Worm (Caenorhabditis elegans) whole organism, young adult: Measurements from ENCODE around the gene cpar-1.

ENCODE experiments used
- B0261.1 ChIP-seq: sonication (generic microtip); optimal IDR thresholded peaks from 2 replicates; lab custom pipeline; 2016; ENCODE audit warnings: mild to moderate bottlenecking, missing genetic modification characterization, moderate library complexity, missing compliant biosample characterization
- C06A6.2 ChIP-seq: fragments of 200-800 bp; sonication (Bioruptor generic); conservative IDR thresholded peaks from 2 replicates; pipeline ENCODE4 v1.3.6; 2022; ENCODE audit warnings: missing genetic modification characterization, missing compliant biosample characterization
- F23B12.7 ChIP-seq: sonication (generic microtip); optimal IDR thresholded peaks from 2 replicates; lab custom pipeline; 2017; ENCODE audit warnings: missing genetic modification characterization, mild to moderate bottlenecking, missing compliant biosample characterization, antibody characterized with exemption, moderate library complexity; ENCODE audit not compliant: insufficient read depth
- F37B4.10 ChIP-seq: fragments of 200-800 bp; sonication (Bioruptor generic); IDR thresholded peaks from 2 replicates; pipeline ENCODE4 v1.3.6; 2022; ENCODE audit warnings: missing genetic modification characterization, missing compliant biosample characterization
- F39B2.1 ChIP-seq: fragments of 200-800 bp; sonication (Bioruptor generic); IDR thresholded peaks from 2 replicates; pipeline ENCODE4 v1.3.6; 2022; ENCODE audit warnings: missing genetic modification reagents, missing genetic modification characterization, missing compliant biosample characterization
- F49E8.2 ChIP-seq: sonication (generic microtip); optimal IDR thresholded peaks from 3 replicates; lab custom pipeline; 2017; ENCODE audit warnings: missing genetic modification characterization, mild to moderate bottlenecking, missing compliant biosample characterization, antibody characterized with exemption, moderate library complexity; ENCODE audit not compliant: insufficient read depth
- K11D2.4 ChIP-seq: fragments of 200-800 bp; sonication (Bioruptor generic); IDR thresholded peaks from 2 replicates; pipeline ENCODE4 v1.3.6; 2022; ENCODE audit warnings: missing genetic modification reagents, missing genetic modification characterization, missing compliant biosample characterization
- T07F8.4 ChIP-seq: sonication (generic microtip); optimal IDR thresholded peaks from 2 replicates; lab custom pipeline; 2016; ENCODE audit warnings: mild to moderate bottlenecking, missing genetic modification characterization, moderate library complexity, missing compliant biosample characterization
- T26A5.8 ChIP-seq: sonication (generic microtip); optimal IDR thresholded peaks from 2 replicates; lab custom pipeline; 2016; ENCODE audit warnings: missing genetic modification characterization, missing compliant biosample characterization
- ZK185.1 ChIP-seq: sonication (generic microtip); optimal IDR thresholded peaks from 2 replicates; lab custom pipeline; 2016; ENCODE audit warnings: mild to moderate bottlenecking, missing genetic modification characterization, missing compliant biosample characterization; ENCODE audit not compliant: poor library complexity, severe bottlenecking
- atf-7 ChIP-seq: sonication (generic microtip); optimal IDR thresholded peaks from 2 replicates; lab custom pipeline; 2017; ENCODE audit warnings: mild to moderate bottlenecking, missing genetic modification characterization, missing compliant biosample characterization
- athp-1 ChIP-seq: sonication (generic microtip); optimal IDR thresholded peaks from 2 replicates; lab custom pipeline; 2017; ENCODE audit warnings: mild to moderate bottlenecking, missing genetic modification characterization, missing compliant biosample characterization
- attf-3 ChIP-seq: fragments of 200-800 bp; sonication (Bioruptor generic); conservative IDR thresholded peaks from 2 replicates; pipeline ENCODE4 v1.3.6; 2022; ENCODE audit warnings: missing genetic modification reagents, missing genetic modification characterization, missing compliant biosample characterization
- bed-1 ChIP-seq: fragments of 200-800 bp; sonication (Bioruptor generic); IDR thresholded peaks from 2 replicates; pipeline ENCODE4 v1.3.6; 2022; ENCODE audit warnings: missing genetic modification reagents, missing genetic modification characterization, missing compliant biosample characterization
- bed-2 ChIP-seq: fragments of 200-800 bp; sonication (Bioruptor generic); IDR thresholded peaks from 2 replicates; pipeline ENCODE4 v1.3.6; 2022; ENCODE audit warnings: missing genetic modification reagents, missing genetic modification characterization, missing compliant biosample characterization
- ccch-3 ChIP-seq: fragments of 200-800 bp; sonication (Bioruptor generic); optimal IDR thresholded peaks from 2 replicates; lab custom pipeline; 2018; ENCODE audit warnings: mild to moderate bottlenecking, missing genetic modification characterization, missing compliant biosample characterization
- ceh-79 ChIP-seq: sonication (generic microtip); optimal IDR thresholded peaks from 2 replicates; lab custom pipeline; 2017; ENCODE audit warnings: mild to moderate bottlenecking, missing genetic modification characterization, missing compliant biosample characterization
- dox-1 ChIP-seq: fragments of 200-800 bp; sonication (Bioruptor generic); IDR thresholded peaks from 2 replicates; pipeline ENCODE4 v1.3.6; 2022; ENCODE audit warnings: missing genetic modification reagents, missing genetic modification characterization, missing compliant biosample characterization
- dpff-1 ChIP-seq: sonication (generic microtip); optimal IDR thresholded peaks from 2 replicates; lab custom pipeline; 2017; ENCODE audit warnings: mild to moderate bottlenecking, missing genetic modification characterization, missing compliant biosample characterization
- dpl-1 ChIP-seq: fragments of 150-350 bp; optimal IDR thresholded peaks from 2 replicates; lab custom pipeline; 2014; ENCODE audit warnings: missing biosample characterization, missing genetic modification reagents, missing genetic modification characterization
- efl-1 ChIP-seq: fragments of 150-350 bp; optimal IDR thresholded peaks from 2 replicates; lab custom pipeline; 2014; ENCODE audit warnings: missing biosample characterization, missing genetic modification reagents, missing genetic modification characterization
- egl-18 ChIP-seq: fragments of 200-800 bp; sonication (Bioruptor generic); IDR thresholded peaks from 2 replicates; pipeline ENCODE4 v1.3.6; 2022; ENCODE audit warnings: missing genetic modification reagents, missing genetic modification characterization, missing compliant biosample characterization
- ekl-4 ChIP-seq: fragments of 200-800 bp; sonication (Bioruptor generic); IDR thresholded peaks from 2 replicates; pipeline ENCODE4 v1.3.6; 2022; ENCODE audit warnings: missing genetic modification reagents, missing genetic modification characterization, missing compliant biosample characterization
- ets-4 ChIP-seq: fragments of 200-800 bp; sonication (Bioruptor generic); optimal IDR thresholded peaks from 2 replicates; lab custom pipeline; 2018; ENCODE audit warnings: mild to moderate bottlenecking, missing genetic modification characterization, missing compliant biosample characterization
- fkh-3 ChIP-seq: sonication (generic microtip); optimal IDR thresholded peaks from 2 replicates; lab custom pipeline; 2016; ENCODE audit warnings: mild to moderate bottlenecking, missing genetic modification characterization, missing compliant biosample characterization
- him-1 ChIP-seq: sonication (generic microtip); optimal IDR thresholded peaks from 2 replicates; lab custom pipeline; 2016; ENCODE audit warnings: missing genotype, missing genetic modification reagents, missing genetic modification characterization, missing compliant biosample characterization
- hlh-12 ChIP-seq: sonication (generic microtip); optimal IDR thresholded peaks from 2 replicates; lab custom pipeline; 2016; ENCODE audit warnings: missing genetic modification characterization, missing compliant biosample characterization
- let-607 ChIP-seq, 2 experiments: fragments of 200-800 bp in 1 of 2; sonication (Bioruptor generic) in 1 of 2; sonication (generic microtip) in 1 of 2; optimal IDR thresholded peaks; 2 replicates each; lab custom pipeline; 2016 to 2018; ENCODE audit warnings: mild to moderate bottlenecking in 2 of 2, missing compliant biosample characterization in 2 of 2, missing genetic modification characterization in 2 of 2, moderate library complexity in 2 of 2, missing genotype in 1 of 2
- lin-26 ChIP-seq: fragments of 200-800 bp; sonication (Bioruptor generic); IDR thresholded peaks from 2 replicates; pipeline ENCODE4 v1.3.6; 2022; ENCODE audit warnings: missing genetic modification reagents, missing genetic modification characterization, missing compliant biosample characterization
- lsy-27 ChIP-seq: sonication (generic microtip); optimal IDR thresholded peaks from 2 replicates; lab custom pipeline; 2017; ENCODE audit warnings: missing genetic modification characterization, mild to moderate bottlenecking, missing compliant biosample characterization, antibody characterized with exemption, missing genotype, borderline replicate concordance; ENCODE audit not compliant: insufficient read depth
- mel-28 ChIP-seq: sonication (generic microtip); optimal IDR thresholded peaks from 2 replicates; lab custom pipeline; 2016; ENCODE audit warnings: borderline replicate concordance, mild to moderate bottlenecking, missing genetic modification characterization, missing compliant biosample characterization
- mes-4 ChIP-seq: sonication (generic microtip); optimal IDR thresholded peaks from 2 replicates; lab custom pipeline; 2016; ENCODE audit warnings: missing genotype, missing genetic modification characterization, missing compliant biosample characterization
- nfya-1 ChIP-seq: sonication (generic microtip); optimal IDR thresholded peaks from 2 replicates; lab custom pipeline; 2017; ENCODE audit warnings: antibody characterized with exemption, missing compliant biosample characterization, missing genetic modification characterization, borderline replicate concordance; ENCODE audit not compliant: insufficient read depth
- nfya-2 ChIP-seq: fragments of 200-800 bp; sonication (Bioruptor generic); IDR thresholded peaks from 2 replicates; pipeline ENCODE4 v1.3.6; 2022; ENCODE audit warnings: missing genetic modification reagents, missing genetic modification characterization, missing compliant biosample characterization
- nfyb-1 ChIP-seq: fragments of 200-800 bp; sonication (Bioruptor generic); IDR thresholded peaks from 2 replicates; pipeline ENCODE4 v1.3.6; 2022; ENCODE audit warnings: missing genetic modification reagents, missing genetic modification characterization, missing compliant biosample characterization
- nhr-120 ChIP-seq: fragments of 200-800 bp; sonication (Bioruptor generic); IDR thresholded peaks from 2 replicates; pipeline ENCODE4 v1.3.6; 2022; ENCODE audit warnings: missing genetic modification characterization, missing compliant biosample characterization
- nhr-179 ChIP-seq: sonication (generic microtip); optimal IDR thresholded peaks from 2 replicates; lab custom pipeline; 2016; ENCODE audit warnings: mild to moderate bottlenecking, missing genetic modification characterization, missing compliant biosample characterization
- rec-8 ChIP-seq, 2 experiments: sonication (generic microtip); optimal IDR thresholded peaks; 2 replicates each; lab custom pipeline; 2016; ENCODE audit warnings: mild to moderate bottlenecking in 2 of 2, missing genetic modification characterization in 2 of 2, missing genetic modification reagents in 2 of 2, missing genotype in 2 of 2, missing biosample characterization in 1 of 2, missing compliant biosample characterization in 1 of 2, moderate library complexity in 1 of 2
- sptf-2 ChIP-seq: fragments of 200-800 bp; sonication (Bioruptor generic); optimal IDR thresholded peaks from 2 replicates; lab custom pipeline; 2018; ENCODE audit warnings: mild to moderate bottlenecking, missing genetic modification characterization, missing compliant biosample characterization
- zim-3 ChIP-seq: sonication (generic microtip); optimal IDR thresholded peaks from 2 replicates; lab custom pipeline; 2017; ENCODE audit warnings: mild to moderate bottlenecking, missing genetic modification characterization, moderate library complexity, missing compliant biosample characterization
- ztf-22 ChIP-seq: fragments of 200-800 bp; sonication (Bioruptor generic); optimal IDR thresholded peaks from 2 replicates; lab custom pipeline; 2018; ENCODE audit warnings: mild to moderate bottlenecking, missing genetic modification characterization, moderate library complexity, missing compliant biosample characterization
- ztf-26 ChIP-seq: sonication (generic microtip); optimal IDR thresholded peaks from 2 replicates; lab custom pipeline; 2017; ENCODE audit warnings: missing genetic modification characterization, missing compliant biosample characterization
- ztf-3 ChIP-seq: fragments of 200-800 bp; sonication (Bioruptor generic); optimal IDR thresholded peaks from 2 replicates; lab custom pipeline; 2018; ENCODE audit warnings: mild to moderate bottlenecking, missing genetic modification characterization, missing compliant biosample characterization

Gene cpar-1

ce11 chrIII:9467095-9467494, 33.2 kb downstream of the cpar-1 start, which contains the start of gene baf-1 (continued):
- TF ChIP-seq C06A6.2 (no peak), sptf-2 (GFP tag; lab: Kevin White, UChicago) (no peak), nhr-120 (GFP tag; lab: Robert Waterston, UW) (no peak), hlh-12 (no peak), ztf-22 (no peak), attf-3 (GFP tag; lab: Robert Waterston, UW) (0 out of 2 replicates have a peak, but pooled peaks have one; percentile 28), T07F8.4 (tag; lab: Kevin White, UChicago) (no peak), ztf-3 (GFP tag; lab: Kevin White, UChicago) (no peak), B0261.1 (tag; lab: Kevin White, UChicago) (no peak), rec-8 (tag; optimal IDR thresholded peaks at IDR 0.05; lab: Kevin White, UChicago) (no peak), athp-1 (tag; lab: Kevin White, UChicago) (no peak), fkh-3 (tag; lab: Kevin White, UChicago) (peak; percentile 37), nhr-179 (tag; lab: Kevin White, UChicago) (no peak), ekl-4 (GFP tag; lab: Robert Waterston, UW) (no peak), him-1 (tag; lab: Kevin White, UChicago) (no peak), nfyb-1 (GFP tag; lab: Robert Waterston, UW) (no peak), nfya-2 (no peak), ZK185.1 (tag; lab: Kevin White, UChicago) (no peak), dpff-1 (tag; lab: Kevin White, UChicago) (no peak), F23B12.7 (tag; lab: Kevin White, UChicago) (no peak), lsy-27 (no peak), mes-4 (no peak), efl-1 (GFP tag; lab: Kevin White, UChicago) (peak; percentile 20), K11D2.4 (peak; percentile 60; the same call in 1 of the 2 replicates), ccch-3 (GFP tag; lab: Kevin White, UChicago) (no peak), nfya-1 (no peak), F49E8.2 (tag; lab: Kevin White, UChicago) (peak; percentile 20), let-607 (tag; optimal IDR thresholded peaks at IDR 0.05; lab: Kevin White, UChicago) (no peak), mel-28 (no peak), ceh-79 (tag; lab: Kevin White, UChicago) (no peak), dox-1 (GFP tag; lab: Robert Waterston, UW) (peak; percentile 76), ets-4 (GFP tag; lab: Kevin White, UChicago) (no peak), F39B2.1 (GFP tag; lab: Robert Waterston, UW) (no peak), ztf-26 (tag; lab: Kevin White, UChicago) (no peak), atf-7 (peak; percentile 10), lin-26 (GFP tag; lab: Robert Waterston, UW) (no peak), T26A5.8 (no peak), dpl-1 (GFP tag; lab: Kevin White, UChicago) (no peak), zim-3 (no peak), bed-2 (GFP tag; lab: Robert Waterston, UW) (no peak), bed-1 (GFP tag; lab: Robert Waterston, UW) (no peak), F37B4.10 (GFP tag; lab: Robert Waterston, UW) (no peak), egl-18 (GFP tag; lab: Robert Waterston, UW) (no peak)
- TF ChIP-seq, all 124 proteins: peak for 30
